Worm (Caenorhabditis elegans): ENCODE measurements around the gene lgg-1.

The lgg-1 gene

DNA sequence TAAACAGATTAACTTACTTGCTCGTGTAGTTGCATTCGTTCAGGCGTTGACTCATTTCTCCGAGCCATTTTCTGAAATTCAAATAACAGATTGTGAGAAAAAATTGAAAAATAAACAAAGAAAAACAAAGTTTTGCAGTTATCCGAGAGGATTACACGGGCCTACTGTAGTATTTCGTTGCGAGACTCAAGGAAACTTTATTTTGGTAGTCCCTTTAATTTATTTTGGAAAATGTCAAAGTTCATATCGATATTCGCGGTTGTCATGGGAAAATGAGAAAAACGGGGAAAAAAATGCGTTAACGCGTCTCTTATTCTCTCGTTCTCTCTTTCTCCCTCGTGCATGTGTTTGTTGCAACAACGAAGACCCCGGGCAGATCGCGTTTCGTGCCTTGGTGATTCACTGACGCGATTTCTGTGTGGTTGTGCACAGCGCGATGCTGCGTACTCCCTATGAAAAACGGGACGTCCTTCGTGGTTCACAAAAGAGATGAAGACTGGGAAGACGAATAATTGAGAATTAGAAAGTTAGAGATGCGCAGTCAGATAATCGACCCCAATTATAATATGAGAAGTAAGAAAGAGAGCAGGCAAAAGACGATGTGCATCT, 16.2 kb downstream of the lgg-1 start, which contains the start of gene set-4 (continued):
- TF ChIP-seq lin-39 (tag; optimal IDR thresholded peaks at IDR 0.05) (no peak), elt-3 (tag; optimal IDR thresholded peaks at IDR 0.05) (no peak), fos-1 (tag; optimal IDR thresholded peaks at IDR 0.05) (peak; percentile 96), nhr-25 (tag; optimal IDR thresholded peaks at IDR 0.05) (peak; percentile 92), gmeb-1 (tag; optimal IDR thresholded peaks at IDR 0.05) (peak; percentile 90), egl-27 (tag; optimal IDR thresholded peaks at IDR 0.05) (peak; percentile 85)

DNA sequence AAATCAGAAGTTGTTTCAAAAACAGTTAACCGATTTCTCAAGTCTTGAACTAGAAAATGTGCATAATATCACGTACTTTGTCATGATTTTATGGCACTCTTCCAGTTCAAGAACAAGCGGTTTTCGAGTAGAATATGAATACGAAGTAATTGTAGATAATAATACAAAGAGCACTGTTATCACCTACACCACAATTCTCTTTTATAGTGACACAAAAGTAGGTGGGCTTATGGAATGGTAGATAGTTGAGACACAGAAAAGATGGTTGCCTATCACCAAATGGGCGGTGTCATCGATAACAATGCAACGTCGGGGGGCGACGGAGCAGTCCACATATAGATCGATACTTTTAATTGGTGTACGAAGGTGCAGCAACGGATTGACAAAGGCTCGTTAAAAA, 18.8 kb downstream of the lgg-1 start:
- TF ChIP-seq gmeb-1 (tag; optimal IDR thresholded peaks at IDR 0.05) = peak; percentile 43
- peak; percentile 33 for TF ChIP-seq skn-1 (tag; optimal IDR thresholded peaks at IDR 0.05)
- TF ChIP-seq sma-9 (GFP tag; optimal IDR thresholded peaks at IDR 0.05) = peak; percentile 17
- TF ChIP-seq sma-9 (tag; optimal IDR thresholded peaks at IDR 0.05) = no peak
- TF ChIP-seq fos-1 (tag; optimal IDR thresholded peaks at IDR 0.05) = peak; percentile 95
- TF ChIP-seq crh-2 (tag; optimal IDR thresholded peaks at IDR 0.05) = peak; percentile 43
- no peak for TF ChIP-seq Y55F3AM.14 (GFP tag; optimal IDR thresholded peaks at IDR 0.05)

DNA sequence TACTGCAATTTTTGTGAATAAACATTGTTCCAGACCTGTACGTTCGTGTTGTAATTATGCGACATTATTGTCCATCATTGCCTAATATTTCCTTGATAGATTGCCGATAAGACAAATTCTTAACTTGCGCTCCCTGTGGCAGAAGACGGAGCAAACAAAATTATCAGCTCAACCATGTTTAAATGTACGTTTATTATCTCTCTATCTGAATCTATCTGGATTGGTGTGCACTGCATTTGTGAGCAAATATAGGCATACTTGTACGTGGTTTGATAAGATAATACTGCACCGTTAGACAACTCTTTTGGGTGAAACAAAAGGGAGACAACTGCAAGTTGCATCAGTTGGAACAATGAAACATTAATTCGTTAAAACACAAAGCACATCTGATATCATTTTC, 20.2 kb downstream of the lgg-1 start:
- TF ChIP-seq crh-2 (tag; optimal IDR thresholded peaks at IDR 0.05) (peak; percentile 70), F13H6.1 (tag; optimal IDR thresholded peaks at IDR 0.05) (peak; percentile 57), gmeb-1 (tag; optimal IDR thresholded peaks at IDR 0.05) (peak; percentile 24), ztf-1 (GFP tag; conservative IDR thresholded peaks at IDR 0.05) (no peak), nhr-129 (tag; optimal IDR thresholded peaks at IDR 0.05) (no peak), sma-3 (GFP tag; optimal IDR thresholded peaks at IDR 0.05) (peak; percentile 5), sma-9 (GFP tag; optimal IDR thresholded peaks at IDR 0.05) (peak; percentile 67), sma-9 (tag; optimal IDR thresholded peaks at IDR 0.05) (no peak), unc-55 (GFP tag; optimal IDR thresholded peaks at IDR 0.05) (no peak), ama-1 (optimal IDR thresholded peaks at IDR 0.05) (no peak), fos-1 (tag; optimal IDR thresholded peaks at IDR 0.05) (peak; percentile 91), ceh-16 (tag; optimal IDR thresholded peaks at IDR 0.05) (no peak), dmd-4 (tag; optimal IDR thresholded peaks at IDR 0.05) (no peak), mdl-1 (tag; optimal IDR thresholded peaks at IDR 0.05) (no peak), nhr-11 (tag; optimal IDR thresholded peaks at IDR 0.05) (no peak)

DNA sequence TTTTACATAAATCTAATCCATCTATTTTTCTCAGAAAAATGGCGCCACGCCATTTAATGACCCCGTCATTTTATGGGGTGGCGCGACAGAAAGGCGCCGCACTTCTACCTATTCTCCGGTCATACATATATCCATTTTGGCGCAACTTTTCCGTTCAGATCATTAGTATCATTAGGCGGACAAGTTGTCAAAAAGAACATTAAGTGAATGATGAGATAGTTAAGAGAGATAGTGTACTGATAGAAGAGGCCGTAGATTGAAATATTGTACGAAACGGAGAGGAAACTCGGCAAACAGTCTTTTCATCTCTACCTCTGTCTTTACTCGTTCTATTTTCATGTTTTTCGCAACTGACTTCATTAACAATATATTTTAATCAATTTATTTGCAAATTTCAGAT, 23.4 kb downstream of the lgg-1 start, which contains the start of gene sma-6:
Gene sma-6, plus strand, starts transcription at position 399 of the 400 bp plus-strand sequence.
- peak; percentile 50 for TF ChIP-seq sma-3 (GFP tag; optimal IDR thresholded peaks at IDR 0.05)
- TF ChIP-seq alr-1 (tag; optimal IDR thresholded peaks at IDR 0.05) = no peak
- TF ChIP-seq fos-1 (tag; optimal IDR thresholded peaks at IDR 0.05) = peak; percentile 32

DNA sequence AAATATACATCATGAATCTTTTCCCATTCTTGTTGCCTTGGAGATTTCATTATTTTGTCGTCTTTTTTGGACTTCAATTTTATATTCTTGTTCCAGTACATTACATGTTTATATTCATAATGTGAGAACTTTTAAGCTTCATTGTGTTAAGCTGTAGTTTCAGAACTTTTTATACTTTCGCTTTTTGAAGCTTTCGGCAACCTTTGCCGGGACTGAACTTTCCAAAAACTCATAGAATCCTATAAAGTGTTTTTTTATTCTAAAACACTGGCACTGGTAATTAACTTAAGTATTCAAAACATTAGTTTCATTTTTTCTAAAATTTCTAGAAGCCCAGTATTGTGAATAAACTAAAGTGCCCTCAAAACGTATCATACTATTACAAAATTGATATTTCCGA, 24.5 kb downstream of the lgg-1 start, which contains the start of gene C32D5.4:
Gene C32D5.4, minus strand, starts transcription at position 101 of the 400 bp plus-strand sequence.
- TF ChIP-seq nhr-25 (tag; optimal IDR thresholded peaks at IDR 0.05) (no peak), C34F6.9 (tag; optimal IDR thresholded peaks at IDR 0.05) (no peak), lsy-2 (tag; optimal IDR thresholded peaks at IDR 0.05) (no peak), nhr-77 (tag; optimal IDR thresholded peaks at IDR 0.05) (no peak), ZK546.5 (tag; optimal IDR thresholded peaks at IDR 0.05) (no peak), sem-4 (tag; optimal IDR thresholded peaks at IDR 0.05) (no peak), mdl-1 (tag; optimal IDR thresholded peaks at IDR 0.05) (no peak), skn-1 (tag; optimal IDR thresholded peaks at IDR 0.05) (no peak), blmp-1 (tag; optimal IDR thresholded peaks at IDR 0.05; ENCODE audit: insufficient read depth) (no peak), unc-55 (GFP tag; optimal IDR thresholded peaks at IDR 0.05) (no peak), sma-3 (GFP tag; optimal IDR thresholded peaks at IDR 0.05) (no peak), aly-2 (tag; optimal IDR thresholded peaks at IDR 0.05) (no peak), F13H6.1 (tag; optimal IDR thresholded peaks at IDR 0.05) (no peak), ceh-82 (tag; optimal IDR thresholded peaks at IDR 0.05) (no peak), nhr-11 (tag; optimal IDR thresholded peaks at IDR 0.05) (no peak)

DNA sequence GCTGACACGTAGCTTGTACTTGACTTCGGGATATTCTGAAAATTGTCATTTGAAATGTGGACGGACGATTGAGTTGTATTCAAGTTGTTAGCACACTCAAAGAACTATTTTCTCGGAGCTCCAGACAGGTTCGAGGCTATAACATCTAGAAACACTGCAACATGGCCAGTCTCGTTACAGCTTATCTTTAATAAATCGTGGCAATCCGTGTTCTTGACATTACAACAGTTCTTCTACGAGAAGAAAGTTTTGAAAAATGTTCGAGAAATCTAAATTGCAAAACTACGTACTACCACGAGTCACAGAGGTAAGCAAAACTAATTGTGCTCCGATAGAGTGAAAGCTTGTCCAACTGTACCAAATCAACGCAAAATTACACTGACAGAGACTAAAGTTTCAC, 25.4 kb downstream of the lgg-1 start:
- TF ChIP-seq nhr-25 (tag; optimal IDR thresholded peaks at IDR 0.05) (no peak), nhr-12 (tag; optimal IDR thresholded peaks at IDR 0.05) (no peak), nhr-6 (tag; optimal IDR thresholded peaks at IDR 0.05) (no peak), aly-2 (tag; optimal IDR thresholded peaks at IDR 0.05) (no peak), nhr-237 (tag; optimal IDR thresholded peaks at IDR 0.05) (no peak)

Data from whole organism, L2 larva.